Worm (Caenorhabditis elegans): Measurements from ENCODE around the gene F53F1.2.

The F53F1.2 gene

ce11 chrV:13402524-13402923 lies 4.1 kb upstream of the F53F1.2 start (continued):
- no peak for TF ChIP-seq hlh-4 (tag; optimal IDR thresholded peaks at IDR 0.05)
- peak in 1 of 2 experiments; percentile 37 for TF ChIP-seq lsy-2 (tag; optimal IDR thresholded peaks at IDR 0.05)
- no peak for TF ChIP-seq ceh-82 (tag; optimal IDR thresholded peaks at IDR 0.05)
- TF ChIP-seq ama-1 (optimal IDR thresholded peaks at IDR 0.05): no peak
- TF ChIP-seq sptf-1 (tag; optimal IDR thresholded peaks at IDR 0.05): no peak
- TF ChIP-seq dsc-1 (tag; optimal IDR thresholded peaks at IDR 0.05): peak; percentile 56
- TF ChIP-seq fkh-4 (tag; optimal IDR thresholded peaks at IDR 0.05; ENCODE audit: borderline replicate concordance): no peak
- no peak for TF ChIP-seq unc-62 (GFP tag; optimal IDR thresholded peaks at IDR 0.05)
- no peak for TF ChIP-seq ets-5 (GFP tag; IDR thresholded peaks at IDR 0.05)
- TF ChIP-seq ztf-4 (tag; optimal IDR thresholded peaks at IDR 0.05): no peak
- TF ChIP-seq pag-3 (tag; optimal IDR thresholded peaks at IDR 0.05; ENCODE audit: borderline replicate concordance, insufficient read depth): no peak
- TF ChIP-seq ceh-63 (GFP tag; optimal IDR thresholded peaks at IDR 0.05): no peak
- no peak for TF ChIP-seq egl-27 (tag; optimal IDR thresholded peaks at IDR 0.05)
- TF ChIP-seq efl-3 (GFP tag; optimal IDR thresholded peaks at IDR 0.05): no peak
- TF ChIP-seq unc-130 (tag; optimal IDR thresholded peaks at IDR 0.05): peak; percentile 2
- no peak for TF ChIP-seq sup-37 (GFP tag; optimal IDR thresholded peaks at IDR 0.05)
- peak in 1 of 2 experiments; percentile 16 for TF ChIP-seq efl-1 (optimal IDR thresholded peaks at IDR 0.05)
- TF ChIP-seq efl-1 (GFP tag; optimal IDR thresholded peaks at IDR 0.05 in 1 of 2): peak in 1 of 2 experiments; percentile 88
- no peak for TF ChIP-seq C16A3.4 (tag; optimal IDR thresholded peaks at IDR 0.05)
- no peak for TF ChIP-seq vab-15 (tag; optimal IDR thresholded peaks at IDR 0.05)
- 0 out of 2 replicates have a peak, but pooled peaks have one; percentile 23 for TF ChIP-seq nhr-19 (GFP tag; conservative IDR thresholded peaks at IDR 0.05)
- TF ChIP-seq xbp-1 (tag; optimal IDR thresholded peaks at IDR 0.05): no peak
- TF ChIP-seq mef-2 (tag; optimal IDR thresholded peaks at IDR 0.05): no peak
- no peak for TF ChIP-seq C34B4.2 (tag; optimal IDR thresholded peaks at IDR 0.05)
- TF ChIP-seq snu-23 (GFP tag; optimal IDR thresholded peaks at IDR 0.05): peak; percentile 38
- TF ChIP-seq egl-13 (tag; optimal IDR thresholded peaks at IDR 0.05): no peak
- no peak for TF ChIP-seq nhr-47 (tag; optimal IDR thresholded peaks at IDR 0.05)
- TF ChIP-seq nhr-71 (tag; optimal IDR thresholded peaks at IDR 0.05): peak; percentile 63
- no peak for TF ChIP-seq swsn-7 (tag; optimal IDR thresholded peaks at IDR 0.05)
- no peak for TF ChIP-seq mab-9 (GFP tag; IDR thresholded peaks at IDR 0.05)
- TF ChIP-seq isw-1 (GFP tag; IDR thresholded peaks at IDR 0.05): no peak
- TF ChIP-seq nhr-28 (tag; optimal IDR thresholded peaks at IDR 0.05): no peak
- no peak for TF ChIP-seq tbx-2 (tag; optimal IDR thresholded peaks at IDR 0.05)
- no peak for TF ChIP-seq Y116A8C.19 (tag; optimal IDR thresholded peaks at IDR 0.05; ENCODE audit: borderline replicate concordance)
- no peak for TF ChIP-seq ceh-8 (GFP tag; optimal IDR thresholded peaks at IDR 0.05)
- no peak for TF ChIP-seq fos-1 (tag; optimal IDR thresholded peaks at IDR 0.05)
- no peak for TF ChIP-seq sox-4 (tag; optimal IDR thresholded peaks at IDR 0.05)
- no peak for TF ChIP-seq fkh-8 (tag; optimal IDR thresholded peaks at IDR 0.05)
- no peak for TF ChIP-seq C04F5.9 (tag; optimal IDR thresholded peaks at IDR 0.05)
- no peak for TF ChIP-seq zip-4 (GFP tag; optimal IDR thresholded peaks at IDR 0.05)
- no peak for TF ChIP-seq nhr-11 (tag; optimal IDR thresholded peaks at IDR 0.05)
- no peak for TF ChIP-seq irx-1 (tag; optimal IDR thresholded peaks at IDR 0.05)
- TF ChIP-seq elt-2 (tag; optimal IDR thresholded peaks at IDR 0.05): no peak
- peak in 1 of 2 experiments; percentile 3 for TF ChIP-seq lin-35 (GFP tag; optimal IDR thresholded peaks at IDR 0.05)
- TF ChIP-seq ces-1 (GFP tag; optimal IDR thresholded peaks at IDR 0.05): no peak
- no peak for TF ChIP-seq unc-98 (GFP tag; IDR thresholded peaks at IDR 0.05)
- TF ChIP-seq mdl-1 (tag; optimal IDR thresholded peaks at IDR 0.05): peak in 1 of 2 experiments; percentile 19
- TF ChIP-seq skn-1 (tag; optimal IDR thresholded peaks at IDR 0.05): no peak
- peak; percentile 58 for TF ChIP-seq blmp-1 (tag; optimal IDR thresholded peaks at IDR 0.05)
- TF ChIP-seq fkh-10 (GFP tag; optimal IDR thresholded peaks at IDR 0.05): no peak
- TF ChIP-seq grh-1 (GFP tag; IDR thresholded peaks at IDR 0.05): no peak
- TF ChIP-seq pax-3 (tag; optimal IDR thresholded peaks at IDR 0.05): no peak
- no peak for TF ChIP-seq lin-15B (tag; optimal IDR thresholded peaks at IDR 0.05)
- TF ChIP-seq ceh-90 (tag; optimal IDR thresholded peaks at IDR 0.05): no peak

All from whole organism, L1 larva.